Fruit fly (Drosophila melanogaster) whole organism, larva: ENCODE data around the gene pum.
A peak's percentile ranks its signal among the peaks of the same experiment; 100 is the strongest.

Experiments used
- noc ChIP-seq: fragments of 200-800 bp; sonication (Bioruptor generic); optimal IDR thresholded peaks from 3 replicates; lab custom pipeline; 2019; ENCODE audit warnings: missing biosample characterization, mild to moderate bottlenecking, missing genetic modification characterization, moderate library complexity

pum gene

DNA sequence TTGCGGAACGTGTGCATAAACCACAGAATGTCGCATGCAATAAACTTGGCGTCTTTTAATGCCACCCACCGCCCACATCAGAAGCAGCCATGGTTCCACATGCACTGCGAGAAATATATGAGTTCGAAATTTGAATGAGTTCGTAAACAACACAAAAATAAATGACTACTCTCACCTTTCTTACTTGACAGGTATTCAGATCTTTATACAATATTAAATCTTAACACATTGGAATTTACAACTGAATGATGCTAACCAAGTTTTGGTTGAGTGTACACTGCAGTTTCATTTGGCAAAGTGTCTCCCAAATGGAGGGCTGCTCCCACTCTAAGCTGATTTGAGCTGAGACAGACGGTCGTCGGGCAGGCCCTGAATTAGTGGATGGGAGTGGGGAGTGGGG lies 162.5 kb downstream of the pum start:
- no peak for TF ChIP-seq noc

DNA sequence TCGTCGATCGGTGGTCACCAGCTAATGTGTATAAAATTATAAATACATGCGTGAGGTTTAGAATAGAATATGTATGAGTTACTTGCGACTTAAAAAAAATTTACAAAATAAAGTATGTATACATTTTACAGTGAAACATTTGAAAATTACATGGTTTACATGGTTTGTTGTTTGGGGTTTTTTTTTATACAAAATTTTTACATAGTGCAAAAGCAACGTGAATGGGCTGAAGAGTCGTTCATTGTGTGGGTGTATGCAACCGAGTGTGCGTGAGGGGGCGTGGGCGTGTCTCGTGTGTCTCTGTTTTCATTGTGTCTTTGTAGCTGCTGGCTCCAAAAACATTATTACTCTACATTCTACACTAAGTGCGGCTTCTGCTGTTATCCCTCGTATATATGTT lies 167.6 kb downstream of the pum start:
- no peak for TF ChIP-seq noc

DNA sequence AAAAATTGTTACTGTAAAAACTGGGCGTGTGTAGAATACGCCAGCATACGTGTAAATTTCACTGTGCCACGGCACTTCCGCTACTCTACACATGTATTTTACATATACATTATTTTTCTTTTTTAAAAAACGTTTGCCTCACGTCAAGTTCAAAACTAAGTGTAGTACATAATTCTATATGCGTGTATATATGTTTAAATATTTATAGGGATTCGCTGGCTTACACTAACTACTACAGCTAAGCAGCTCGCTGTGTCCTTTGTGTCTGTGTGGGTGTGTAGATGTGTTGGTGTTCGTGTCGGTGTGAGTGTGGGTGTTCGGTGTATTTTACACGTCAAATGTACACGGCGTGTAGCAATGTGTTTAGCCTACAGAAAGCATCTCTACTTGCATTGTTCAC lies 169.1 kb downstream of the pum start:
- TF ChIP-seq noc: no peak

DNA sequence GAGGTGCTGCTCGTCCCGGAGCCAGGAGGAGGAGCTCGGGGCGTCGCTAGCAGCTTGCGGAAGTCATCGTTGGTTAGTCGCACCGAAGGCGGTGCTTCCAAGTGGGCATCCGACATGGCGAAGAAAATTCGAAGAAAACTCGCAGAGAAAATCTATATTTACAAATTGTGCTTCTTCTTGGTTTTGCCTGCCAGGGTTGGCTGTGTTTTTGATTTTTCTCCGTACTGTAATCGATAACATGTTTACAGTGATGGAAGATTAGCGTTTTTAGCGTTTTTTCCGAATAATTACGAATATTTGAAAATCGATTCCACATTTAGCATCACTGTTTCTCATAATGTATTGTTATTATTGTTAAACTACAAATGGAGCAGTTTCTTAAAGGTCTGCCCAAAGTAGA lies 172.6 kb downstream of the pum start, which contains the start of the genes beag and Ada:
beag (minus strand) TSS at position 205 of the 400 bp plus-strand sequence.
Ada (plus strand) TSS at position 310 of the 400 bp plus-strand sequence.
- no peak for TF ChIP-seq noc

DNA sequence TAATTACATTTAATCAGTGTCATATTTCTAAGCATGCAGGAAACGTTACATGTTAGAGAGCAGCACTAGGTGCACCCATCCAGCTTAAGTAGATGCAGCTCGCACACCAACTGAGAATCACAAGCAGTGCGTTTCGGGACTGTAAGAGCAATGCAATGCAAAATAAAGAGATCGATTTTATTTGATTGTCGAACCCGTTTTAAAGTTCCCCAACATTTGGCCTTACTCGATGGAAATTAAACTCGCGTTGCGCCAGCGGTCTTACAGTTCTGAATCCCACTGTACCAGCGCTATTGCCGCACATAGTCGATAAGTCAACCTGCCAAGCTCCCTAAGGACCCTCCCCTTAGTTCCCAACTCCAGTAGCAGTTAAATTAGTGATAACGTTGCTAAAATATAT lies 174.7 kb downstream of the pum start:
- TF ChIP-seq noc: no peak

DNA sequence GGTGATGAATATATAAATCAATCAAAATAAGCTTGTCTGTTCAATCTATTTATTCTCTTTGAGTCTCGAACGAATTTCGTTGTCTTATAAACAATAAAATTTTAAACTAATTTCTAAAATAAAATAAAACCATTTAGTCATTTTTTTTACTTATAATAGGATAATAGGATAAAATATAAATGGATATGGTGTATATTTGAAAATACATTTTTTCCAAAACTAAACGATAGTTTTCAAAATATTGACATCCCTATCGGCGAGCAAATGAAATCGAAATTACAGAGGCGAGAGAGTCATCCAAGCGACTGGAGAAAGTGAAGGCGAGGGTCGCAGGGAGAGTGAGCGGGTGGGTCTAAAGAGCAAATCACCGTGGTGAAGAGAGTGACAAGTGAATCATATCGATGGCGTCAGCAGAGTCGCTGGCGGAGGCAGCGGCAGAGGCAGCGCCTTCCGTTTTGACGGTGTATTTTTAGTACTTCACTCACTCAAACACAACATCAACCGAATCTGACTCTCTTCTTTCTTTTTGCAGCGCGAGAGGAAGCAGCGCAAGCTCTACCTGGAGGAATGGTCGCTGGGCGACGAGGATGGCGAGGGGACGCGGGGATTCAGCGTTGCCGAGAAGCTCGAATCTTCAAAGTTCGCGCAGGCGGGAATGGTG lies 180.0 kb downstream of the pum start:
- peak; percentile 100 for TF ChIP-seq noc

DNA sequence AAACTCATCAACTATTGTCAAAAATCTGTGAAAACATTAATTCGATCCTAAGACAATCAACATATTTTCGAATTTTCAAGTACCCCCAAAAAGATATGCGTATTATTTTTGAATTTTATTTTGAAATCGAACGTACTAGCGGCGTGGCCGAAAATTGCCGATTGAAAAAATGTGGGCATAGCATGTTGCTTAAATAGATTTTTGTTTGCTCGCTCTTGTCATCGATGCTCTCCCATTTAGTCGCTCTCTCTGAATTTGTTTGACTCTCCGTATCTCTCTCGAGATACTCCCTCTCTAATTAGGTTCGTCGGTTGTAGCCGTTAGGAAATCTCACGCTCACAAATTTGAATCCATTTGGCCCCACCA lies 180.5 kb downstream of the pum start:
- no peak for TF ChIP-seq noc

DNA sequence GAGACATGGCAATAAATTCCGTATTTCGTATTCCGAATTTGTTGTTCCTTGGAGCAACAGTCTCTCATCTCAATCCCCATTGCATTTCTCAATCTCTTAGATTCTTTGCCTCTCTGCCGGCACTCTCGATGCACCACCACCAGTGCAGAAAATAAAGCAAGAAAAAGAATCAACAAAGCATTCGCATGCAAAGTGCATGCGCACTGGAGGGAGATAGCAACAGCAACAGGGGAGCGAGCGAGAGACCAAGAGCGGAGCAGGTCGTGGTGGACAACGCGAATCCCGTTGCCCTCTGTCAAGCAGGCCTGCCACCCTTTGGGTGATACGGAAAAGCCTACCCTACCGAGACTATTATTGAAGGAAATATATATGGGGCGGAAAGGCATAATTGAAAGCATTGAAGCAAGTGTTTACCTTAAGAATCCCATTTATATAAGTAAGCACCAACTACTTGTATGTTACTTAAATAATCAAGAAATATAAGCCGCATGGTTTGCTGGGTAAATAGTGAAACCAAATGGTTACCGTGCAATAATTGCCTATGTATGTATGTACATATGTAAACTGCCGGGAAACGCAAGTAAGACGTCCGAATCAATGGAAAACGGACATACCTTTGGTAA lies 181.0 kb downstream of the pum start:
- no peak for TF ChIP-seq noc

DNA sequence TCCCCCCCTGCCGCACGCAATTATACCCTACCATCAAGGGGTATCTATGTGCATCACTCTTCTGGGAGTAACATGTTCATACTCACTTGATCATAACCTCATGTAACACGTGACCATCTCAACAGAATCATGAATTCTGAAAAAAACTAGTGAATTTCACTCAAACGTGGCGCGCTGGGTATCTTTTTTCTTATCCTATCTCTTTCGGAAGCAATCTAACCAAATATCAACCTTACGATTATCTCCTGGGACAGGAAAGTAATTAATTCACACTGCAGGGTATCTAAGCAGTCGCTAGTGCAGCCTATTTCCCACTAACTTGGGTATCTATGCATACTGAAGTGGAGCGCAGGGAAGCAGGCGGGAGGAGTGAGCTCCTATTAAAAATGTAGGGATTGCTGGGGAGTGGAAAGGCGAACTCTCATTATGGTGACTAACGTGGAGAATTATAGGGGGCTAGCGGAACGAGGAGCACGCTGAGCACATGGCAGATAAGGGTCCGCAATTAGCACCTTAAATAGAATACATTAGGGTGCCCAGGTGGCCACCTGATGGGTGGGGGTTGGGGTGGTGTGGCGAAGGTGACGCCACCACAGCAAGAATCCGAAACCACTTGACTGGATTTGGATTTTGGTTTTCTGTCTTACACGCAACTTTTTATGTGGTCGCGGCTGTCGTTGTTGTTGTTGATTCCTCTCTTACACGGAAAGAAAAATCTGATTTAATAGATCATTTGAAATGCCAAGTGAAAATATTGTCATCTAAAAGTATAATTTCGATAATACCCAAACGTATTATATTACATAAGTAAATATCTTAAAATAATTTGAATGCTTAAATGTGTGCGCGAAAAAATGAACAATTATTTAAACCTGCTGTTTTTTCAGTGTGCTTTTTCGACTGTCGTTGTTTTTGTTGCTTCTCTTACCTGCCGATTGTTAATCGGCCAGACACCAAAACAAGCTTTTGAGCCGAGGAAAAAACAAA lies 182.1 kb downstream of the pum start:
- peak; percentile 95 for TF ChIP-seq noc

DNA sequence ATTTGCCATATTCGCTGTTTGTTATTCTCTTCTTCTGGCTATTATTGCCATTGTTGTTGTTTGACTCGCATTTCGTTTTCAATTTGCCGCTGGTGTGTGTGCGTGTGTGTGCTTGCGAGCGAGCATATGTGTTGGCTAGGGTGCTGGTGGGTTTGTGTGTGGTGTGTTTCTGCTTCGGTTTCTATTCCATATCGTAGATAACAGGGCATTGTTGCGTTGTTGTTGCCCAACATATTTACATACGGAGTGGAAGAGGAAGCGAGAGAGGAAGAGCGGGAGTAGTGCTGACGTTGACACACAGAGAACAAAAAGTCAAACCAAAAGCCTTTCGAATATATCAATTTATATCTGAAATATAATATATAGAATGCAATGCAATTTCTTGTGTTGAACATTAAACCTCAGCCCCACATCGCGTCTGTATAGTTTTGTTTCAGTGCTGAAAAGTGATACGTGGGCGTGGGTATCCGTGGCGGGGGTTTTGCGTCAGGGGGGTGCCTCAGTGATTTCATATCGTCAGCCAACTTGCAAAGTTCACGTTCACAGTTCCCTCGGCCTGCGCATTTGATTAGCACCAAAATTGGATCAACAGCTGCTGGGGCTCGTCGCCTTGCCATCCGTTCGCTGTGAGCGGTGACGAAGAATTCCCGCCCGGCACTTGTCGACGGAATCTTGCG lies 182.9 kb downstream of the pum start:
- no peak for TF ChIP-seq noc

DNA sequence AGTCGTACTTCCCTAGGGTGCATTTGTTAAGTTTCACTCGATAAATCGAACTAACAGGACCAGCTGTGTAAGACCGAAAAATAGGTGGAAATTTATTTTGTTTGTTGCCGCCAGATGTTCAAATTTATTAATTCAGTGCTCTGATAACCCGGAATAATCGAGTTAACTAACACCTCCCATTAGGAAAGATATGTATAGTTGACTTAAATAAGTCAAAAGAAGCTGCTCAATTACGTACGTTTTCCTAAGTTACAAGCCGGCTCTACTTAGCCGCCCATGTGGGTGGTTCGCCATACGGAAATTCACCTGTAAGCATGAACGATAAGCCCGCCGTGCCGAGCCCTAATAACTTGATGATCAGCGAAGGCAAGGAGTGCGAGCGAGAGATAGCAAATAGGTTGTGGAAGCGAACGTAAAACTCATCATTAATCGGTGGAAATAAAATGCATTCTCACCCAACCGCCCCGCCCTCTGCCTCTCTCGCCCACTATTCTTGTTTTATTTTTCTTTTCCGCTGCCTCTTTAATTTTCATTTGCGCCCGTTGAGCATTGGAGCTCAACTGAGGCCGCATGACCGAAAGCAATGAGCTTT lies 183.5 kb downstream of the pum start:
- peak; percentile 83 for TF ChIP-seq noc

DNA sequence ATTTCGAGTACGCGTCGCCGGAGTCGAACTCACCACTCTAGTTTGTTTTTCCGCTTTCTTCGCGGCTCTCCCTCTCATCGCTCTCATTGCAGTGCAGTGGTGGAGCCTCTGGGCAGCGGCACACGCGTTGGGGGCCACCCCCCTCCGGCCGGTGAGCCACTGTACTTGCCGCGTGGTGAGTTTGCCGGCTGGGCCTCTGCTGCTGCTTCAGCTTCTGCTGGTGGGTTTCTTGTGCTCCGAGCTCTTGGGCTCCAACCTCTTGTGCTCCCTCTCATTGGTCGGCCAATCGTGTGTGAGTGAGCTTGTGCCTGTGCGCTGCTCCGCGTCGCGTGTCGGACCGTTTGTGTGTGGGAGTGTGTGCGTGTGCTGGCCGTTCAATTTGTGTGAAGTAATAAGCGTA lies 184.5 kb downstream of the pum start:
- peak; percentile 47 for TF ChIP-seq noc

DNA sequence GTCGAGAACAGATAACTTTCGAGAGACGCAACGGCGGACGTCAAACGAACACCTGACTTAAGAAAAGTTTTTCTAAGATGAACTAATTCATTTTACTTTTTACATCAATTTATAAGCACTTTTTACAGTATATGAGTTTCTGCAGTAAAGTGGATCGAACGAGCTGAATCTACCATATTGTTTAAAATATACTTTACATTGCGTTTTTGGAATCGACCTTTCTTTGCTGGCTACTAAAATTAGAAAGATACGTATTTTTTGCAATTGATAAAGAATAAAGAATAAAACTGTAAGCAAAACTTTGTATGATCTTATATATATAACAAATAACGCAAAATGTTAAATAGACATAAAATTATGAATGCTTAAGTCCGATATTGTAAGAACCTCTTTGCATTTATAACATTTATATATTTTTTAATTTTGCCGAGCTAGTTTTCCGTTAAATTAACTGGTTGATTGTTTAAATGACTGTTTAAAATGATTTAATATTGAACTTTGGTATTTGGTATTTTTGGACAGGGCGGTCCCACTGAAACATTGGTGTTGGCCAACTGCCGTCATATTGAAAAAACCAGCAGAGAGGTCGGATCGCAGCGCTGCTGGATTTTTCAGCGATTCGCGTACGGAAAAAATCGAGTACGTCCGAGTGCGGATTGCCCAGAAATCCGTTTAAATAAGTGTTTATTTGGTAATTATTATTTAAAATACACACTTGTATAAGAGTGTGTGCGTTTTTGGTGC lies 185.4 kb downstream of the pum start, which contains the start of gene Kdm2:
Kdm2 (plus strand) TSS at position 559 of the 744 bp plus-strand sequence.
- TF ChIP-seq noc: no peak

DNA sequence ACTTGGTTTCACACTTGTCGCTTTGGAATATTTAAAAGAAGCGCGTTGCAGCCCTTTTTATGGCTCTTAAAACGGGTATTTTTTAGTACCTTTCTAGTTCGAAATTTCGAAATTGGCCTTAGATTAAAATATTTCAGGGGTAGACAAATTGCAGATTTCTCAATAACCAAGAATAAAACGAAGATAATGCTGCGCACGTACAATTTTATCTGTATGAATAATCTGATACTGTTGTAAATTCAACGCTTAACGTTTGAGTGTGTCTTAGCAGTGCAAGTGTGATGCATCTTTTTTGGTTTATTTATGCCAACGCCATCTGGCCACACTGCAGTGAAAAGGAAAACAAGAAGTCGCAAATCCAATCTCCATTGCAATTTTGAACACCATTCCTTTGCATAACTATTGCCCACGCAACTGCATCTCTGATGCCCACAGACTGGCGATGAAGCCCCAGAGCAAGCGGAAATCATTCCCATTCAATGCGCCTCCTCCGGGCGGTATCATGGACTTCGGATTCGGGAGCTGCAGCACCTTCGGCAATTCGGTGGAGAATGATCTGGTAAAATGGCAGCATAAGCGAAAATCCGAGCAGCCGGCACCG lies 186.9 kb downstream of the pum start, which contains the start of gene Nmdmc:
Nmdmc (minus strand) TSS at position 37 of the 601 bp plus-strand sequence.
- no peak for TF ChIP-seq noc
